Worm (Caenorhabditis elegans): ENCODE measurements around the gene nlp-81.

DNA sequence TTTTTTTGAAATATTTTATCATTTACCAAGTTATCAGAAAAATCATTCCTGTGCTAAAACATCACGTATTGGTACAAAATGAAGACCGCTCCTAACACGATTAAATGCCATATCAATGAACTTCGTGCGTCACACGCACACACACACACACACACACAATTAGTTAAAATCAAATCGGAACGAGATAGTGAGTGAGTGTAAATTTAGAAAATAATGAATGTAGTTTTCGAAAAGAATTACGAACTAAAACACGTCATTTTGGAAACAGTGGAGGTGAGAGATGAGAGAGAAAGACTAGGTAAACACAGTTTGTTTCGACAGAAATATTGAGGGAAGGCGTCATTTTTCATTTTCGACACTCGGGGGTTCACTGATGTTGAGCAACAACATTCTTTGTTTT, 9.0 kb downstream of the nlp-81 start:
- TF ChIP-seq klf-2 (GFP tag; conservative IDR thresholded peaks at IDR 0.05), result no peak
- TF ChIP-seq med-1 (GFP tag; optimal IDR thresholded peaks at IDR 0.05; ENCODE audit: insufficient read depth), result no peak
- TF ChIP-seq cog-1 (tag; optimal IDR thresholded peaks at IDR 0.05), result no peak
- TF ChIP-seq ztf-23 (GFP tag; IDR thresholded peaks at IDR 0.05), result no peak
- no peak for TF ChIP-seq flt-1 (GFP tag; IDR thresholded peaks at IDR 0.05)
- no peak for TF ChIP-seq tab-1 (GFP tag; IDR thresholded peaks at IDR 0.05)
- TF ChIP-seq T22C8.4 (GFP tag; IDR thresholded peaks at IDR 0.05), result no peak
- TF ChIP-seq ztf-29 (GFP tag; IDR thresholded peaks at IDR 0.05), result no peak
